Worm (Caenorhabditis elegans) whole organism, late embryonic: ENCODE data around the gene Y39G8B.5.
A peak's percentile ranks its signal among the peaks of the same experiment; 100 is the strongest.

Experiments used
- C08G9.2 ChIP-seq: sonication (generic microtip); optimal IDR thresholded peaks from 2 replicates; lab custom pipeline; 2016; ENCODE audit warnings: mild to moderate bottlenecking, missing genetic modification characterization, moderate library complexity, missing compliant biosample characterization
- F13H6.1 ChIP-seq: sonication (generic microtip); optimal IDR thresholded peaks from 2 replicates; lab custom pipeline; 2016; ENCODE audit warnings: missing genetic modification characterization, missing compliant biosample characterization
- K02D7.2 ChIP-seq: sonication (generic microtip); optimal IDR thresholded peaks from 2 replicates; lab custom pipeline; 2017; ENCODE audit warnings: mild to moderate bottlenecking, missing genetic modification characterization, missing compliant biosample characterization
- K09A11.1 ChIP-seq: sonication (generic microtip); optimal IDR thresholded peaks from 2 replicates; lab custom pipeline; 2017; ENCODE audit warnings: antibody characterized with exemption, mild to moderate bottlenecking, missing genetic modification characterization, missing compliant biosample characterization; ENCODE audit not compliant: insufficient read depth
- Y22D7AL.16 ChIP-seq: sonication (generic microtip); optimal IDR thresholded peaks from 2 replicates; lab custom pipeline; 2016; ENCODE audit warnings: missing genetic modification characterization, missing compliant biosample characterization
- ahr-1 ChIP-seq: sonication (generic microtip); optimal IDR thresholded peaks from 2 replicates; lab custom pipeline; 2016; ENCODE audit warnings: missing genetic modification characterization, missing compliant biosample characterization
- ama-1 ChIP-seq: fragments of 150-350 bp; optimal IDR thresholded peaks from 2 replicates; lab custom pipeline; 2014
- ceh-14 ChIP-seq: sonication (generic microtip); optimal IDR thresholded peaks from 2 replicates; lab custom pipeline; 2016; ENCODE audit warnings: missing genotype, missing genetic modification characterization, missing compliant biosample characterization
- ceh-18 ChIP-seq: sonication (generic microtip); optimal IDR thresholded peaks from 2 replicates; lab custom pipeline; 2016; ENCODE audit warnings: missing genetic modification characterization, missing compliant biosample characterization
- ceh-2 ChIP-seq: sonication (generic microtip); optimal IDR thresholded peaks from 2 replicates; lab custom pipeline; 2016; ENCODE audit warnings: missing genotype, missing genetic modification characterization, missing compliant biosample characterization
- ceh-22 ChIP-seq: sonication (generic microtip); optimal IDR thresholded peaks from 2 replicates; lab custom pipeline; 2017; ENCODE audit warnings: missing biosample characterization, missing genetic modification characterization
- ceh-24 ChIP-seq: sonication (generic microtip); optimal IDR thresholded peaks from 2 replicates; lab custom pipeline; 2016; ENCODE audit warnings: mild to moderate bottlenecking, missing genetic modification characterization, missing compliant biosample characterization
- ceh-31 ChIP-seq: sonication (generic microtip); optimal IDR thresholded peaks from 2 replicates; lab custom pipeline; 2016; ENCODE audit warnings: missing genetic modification characterization, missing compliant biosample characterization
- ceh-34 ChIP-seq: sonication (generic microtip); optimal IDR thresholded peaks from 2 replicates; lab custom pipeline; 2016; ENCODE audit warnings: mild to moderate bottlenecking, missing genetic modification characterization, missing compliant biosample characterization
- ceh-45 ChIP-seq: fragments of 200-800 bp; sonication (Bioruptor generic); IDR thresholded peaks from 2 replicates; pipeline ENCODE4 v1.3.6; 2022; ENCODE audit warnings: missing genetic modification reagents, missing genetic modification characterization, missing compliant biosample characterization
- ceh-48 ChIP-seq: sonication (generic microtip); optimal IDR thresholded peaks from 2 replicates; lab custom pipeline; 2016; ENCODE audit warnings: missing genetic modification characterization, inconsistent platforms, missing compliant biosample characterization
- ceh-6 ChIP-seq: fragments of 200-800 bp; sonication (Bioruptor generic); optimal IDR thresholded peaks from 2 replicates; lab custom pipeline; 2018; ENCODE audit warnings: mild to moderate bottlenecking, missing genetic modification characterization, missing compliant biosample characterization
- ceh-9 ChIP-seq: sonication (generic microtip); optimal IDR thresholded peaks from 2 replicates; lab custom pipeline; 2016; ENCODE audit warnings: mild to moderate bottlenecking, missing genetic modification characterization, inconsistent platforms, missing compliant biosample characterization
- che-1 ChIP-seq: sonication (generic microtip); optimal IDR thresholded peaks from 2 replicates; lab custom pipeline; 2016; ENCODE audit warnings: mild to moderate bottlenecking, missing genetic modification characterization, missing compliant biosample characterization
- dmd-4 ChIP-seq: sonication (generic microtip); optimal IDR thresholded peaks from 2 replicates; lab custom pipeline; 2016; ENCODE audit warnings: borderline replicate concordance, missing genetic modification characterization, missing compliant biosample characterization
- elt-2 ChIP-seq: sonication (generic microtip); optimal IDR thresholded peaks from 2 replicates; lab custom pipeline; 2016; ENCODE audit warnings: missing genetic modification reagents, missing genetic modification characterization, missing compliant biosample characterization
- elt-4 ChIP-seq: sonication (generic microtip); optimal IDR thresholded peaks from 2 replicates; lab custom pipeline; 2016; ENCODE audit warnings: missing genetic modification characterization, missing compliant biosample characterization
- ets-4 ChIP-seq: sonication (generic microtip); optimal IDR thresholded peaks from 2 replicates; lab custom pipeline; 2016; ENCODE audit warnings: missing genetic modification characterization, missing compliant biosample characterization
- eyg-1 ChIP-seq: sonication (generic microtip); optimal IDR thresholded peaks from 2 replicates; lab custom pipeline; 2016; ENCODE audit warnings: missing genotype, missing genetic modification characterization, missing compliant biosample characterization
- fkh-10 ChIP-seq: fragments of 150-350 bp; optimal IDR thresholded peaks from 2 replicates; lab custom pipeline; 2014; ENCODE audit warnings: missing biosample characterization, missing genetic modification reagents, missing genetic modification characterization
- hlh-30 ChIP-seq: sonication (generic microtip); optimal IDR thresholded peaks from 2 replicates; lab custom pipeline; 2017; ENCODE audit warnings: antibody characterized with exemption, missing genetic modification characterization, missing compliant biosample characterization; ENCODE audit not compliant: insufficient read depth
- hlh-6 ChIP-seq: sonication (generic microtip); optimal IDR thresholded peaks from 2 replicates; lab custom pipeline; 2016; ENCODE audit warnings: missing genotype, missing genetic modification characterization, missing compliant biosample characterization
- hlh-8 ChIP-seq: sonication (generic microtip); optimal IDR thresholded peaks from 2 replicates; lab custom pipeline; 2016; ENCODE audit warnings: missing genotype, missing genetic modification characterization, missing compliant biosample characterization
- lim-6 ChIP-seq: sonication (generic microtip); optimal IDR thresholded peaks from 2 replicates; lab custom pipeline; 2016; ENCODE audit warnings: missing genetic modification characterization, missing compliant biosample characterization
- mec-3 ChIP-seq: sonication (generic microtip); optimal IDR thresholded peaks from 2 replicates; lab custom pipeline; 2016; ENCODE audit warnings: borderline replicate concordance, missing genetic modification characterization, missing compliant biosample characterization
- nfya-1 ChIP-seq: sonication (generic microtip); optimal IDR thresholded peaks from 2 replicates; lab custom pipeline; 2017; ENCODE audit warnings: missing genetic modification characterization, mild to moderate bottlenecking, missing compliant biosample characterization, antibody characterized with exemption, moderate library complexity
- odd-2 ChIP-seq: sonication (generic microtip); optimal IDR thresholded peaks from 2 replicates; lab custom pipeline; 2017; ENCODE audit warnings: antibody characterized with exemption, mild to moderate bottlenecking, missing genetic modification characterization, missing compliant biosample characterization
- pat-9 ChIP-seq: fragments of 200-800 bp; sonication (Bioruptor generic); optimal IDR thresholded peaks from 2 replicates; lab custom pipeline; 2018; ENCODE audit warnings: mild to moderate bottlenecking, missing genetic modification characterization, moderate library complexity, missing compliant biosample characterization
- pha-2 ChIP-seq: sonication (generic microtip); optimal IDR thresholded peaks from 2 replicates; lab custom pipeline; 2017; ENCODE audit warnings: mild to moderate bottlenecking, missing genetic modification characterization, missing compliant biosample characterization
- pha-4 ChIP-seq: fragments of 150-350 bp; optimal IDR thresholded peaks from 2 replicates; lab custom pipeline; 2018; ENCODE audit warnings: missing biosample characterization, missing genetic modification reagents, missing genetic modification characterization
- pqm-1 ChIP-seq: sonication (generic microtip); optimal IDR thresholded peaks from 2 replicates; lab custom pipeline; 2016; ENCODE audit warnings: missing genetic modification characterization, missing compliant biosample characterization
- pros-1 ChIP-seq: fragments of 150-350 bp; optimal IDR thresholded peaks from 2 replicates; lab custom pipeline; 2014; ENCODE audit warnings: missing biosample characterization, missing genetic modification reagents, missing genetic modification characterization
- ref-2 ChIP-seq: sonication (generic microtip); optimal IDR thresholded peaks from 2 replicates; lab custom pipeline; 2016; ENCODE audit warnings: missing genetic modification characterization, missing compliant biosample characterization
- sox-2 ChIP-seq: fragments of 200-800 bp; sonication (Bioruptor generic); IDR thresholded peaks from 2 replicates; pipeline ENCODE4 v1.3.6; 2022; ENCODE audit warnings: missing genetic modification reagents, missing genetic modification characterization, missing compliant biosample characterization
- sox-4 ChIP-seq: sonication (generic microtip); optimal IDR thresholded peaks from 2 replicates; lab custom pipeline; 2017; ENCODE audit warnings: mild to moderate bottlenecking, missing genetic modification characterization, inconsistent platforms, missing compliant biosample characterization
- syd-9 ChIP-seq: sonication (generic microtip); optimal IDR thresholded peaks from 2 replicates; lab custom pipeline; 2016; ENCODE audit warnings: mild to moderate bottlenecking, missing genetic modification characterization, moderate library complexity, missing compliant biosample characterization
- tbx-2 ChIP-seq: sonication (generic microtip); optimal IDR thresholded peaks from 2 replicates; lab custom pipeline; 2016; ENCODE audit warnings: missing genetic modification characterization, missing compliant biosample characterization
- unc-3 ChIP-seq, 2 experiments: fragments of 200-800 bp in 1 of 2; sonication (Bioruptor generic) in 1 of 2; sonication (generic microtip) in 1 of 2; conservative IDR thresholded peaks in 1 of 2; optimal IDR thresholded peaks in 1 of 2; 2 replicates each; pipeline versions ENCODE4 v1.3.6 to Lab custom; 2016 to 2022; ENCODE audit warnings: missing compliant biosample characterization in 2 of 2, missing genetic modification characterization in 2 of 2, missing genetic modification reagents in 1 of 2
- unc-42 ChIP-seq: sonication (generic microtip); optimal IDR thresholded peaks from 2 replicates; lab custom pipeline; 2016; ENCODE audit warnings: missing genotype, missing genetic modification characterization, missing compliant biosample characterization
- unc-55 ChIP-seq: sonication (generic microtip); optimal IDR thresholded peaks from 2 replicates; lab custom pipeline; 2017; ENCODE audit warnings: missing biosample characterization, missing genetic modification reagents, missing genetic modification characterization
- unc-86 ChIP-seq: sonication (generic microtip); optimal IDR thresholded peaks from 2 replicates; lab custom pipeline; 2016; ENCODE audit warnings: missing genetic modification characterization, missing compliant biosample characterization
- zip-5 ChIP-seq: sonication (generic microtip); optimal IDR thresholded peaks from 2 replicates; lab custom pipeline; 2016; ENCODE audit warnings: missing genetic modification characterization, missing compliant biosample characterization
- ztf-16 ChIP-seq: sonication (generic microtip); optimal IDR thresholded peaks from 2 replicates; lab custom pipeline; 2017; ENCODE audit warnings: missing genetic modification characterization, missing compliant biosample characterization

Y39G8B.5 gene

DNA sequence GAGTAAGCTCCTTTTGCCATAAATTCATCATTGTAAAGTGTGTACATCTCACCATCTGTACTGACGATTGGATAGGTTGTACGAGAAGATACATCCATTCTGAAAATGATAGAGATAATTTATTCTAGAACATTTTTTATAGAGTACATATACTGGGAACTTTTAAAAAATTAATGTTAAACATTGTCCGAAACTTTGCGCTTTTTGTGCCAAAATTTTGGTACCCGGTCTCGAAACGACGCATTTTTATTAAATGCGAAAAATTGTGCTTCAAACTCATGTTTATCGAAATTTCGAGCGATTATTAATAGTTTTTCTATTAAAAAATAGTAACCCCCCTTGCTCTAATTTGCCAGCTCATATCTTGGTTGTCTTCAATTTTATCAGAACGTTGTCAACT lies at the start of gene Y39G8B.5:
Gene Y39G8B.5, minus strand, starts transcription at position 101 of the 400 bp plus-strand sequence.
- TF ChIP-seq sox-2 (GFP tag; lab: Robert Waterston, UW), result no peak
- no peak for TF ChIP-seq pha-4
- TF ChIP-seq mec-3 (tag; lab: Kevin White, UChicago), result no peak
- TF ChIP-seq ztf-16 (tag; lab: Kevin White, UChicago), result no peak
- TF ChIP-seq ceh-45 (GFP tag; lab: Robert Waterston, UW), result no peak
- no peak for TF ChIP-seq tbx-2
- no peak for TF ChIP-seq ama-1 (lab: Kevin White, UChicago)
- no peak for TF ChIP-seq Y22D7AL.16 (tag; lab: Kevin White, UChicago)
- TF ChIP-seq ceh-2 (tag; lab: Kevin White, UChicago), result no peak
- TF ChIP-seq eyg-1 (tag; lab: Kevin White, UChicago), result no peak
- no peak for TF ChIP-seq ceh-22 (tag; lab: Kevin White, UChicago)
- no peak for TF ChIP-seq ceh-24 (tag; lab: Kevin White, UChicago)
- no peak for TF ChIP-seq K02D7.2 (tag; lab: Kevin White, UChicago)
- no peak for TF ChIP-seq ets-4 (tag; lab: Kevin White, UChicago)
- no peak for TF ChIP-seq unc-86 (tag; lab: Kevin White, UChicago)
- no peak for TF ChIP-seq elt-4
- no peak for TF ChIP-seq sox-4 (tag; lab: Kevin White, UChicago)
- TF ChIP-seq ahr-1 (tag; lab: Kevin White, UChicago), result no peak

DNA sequence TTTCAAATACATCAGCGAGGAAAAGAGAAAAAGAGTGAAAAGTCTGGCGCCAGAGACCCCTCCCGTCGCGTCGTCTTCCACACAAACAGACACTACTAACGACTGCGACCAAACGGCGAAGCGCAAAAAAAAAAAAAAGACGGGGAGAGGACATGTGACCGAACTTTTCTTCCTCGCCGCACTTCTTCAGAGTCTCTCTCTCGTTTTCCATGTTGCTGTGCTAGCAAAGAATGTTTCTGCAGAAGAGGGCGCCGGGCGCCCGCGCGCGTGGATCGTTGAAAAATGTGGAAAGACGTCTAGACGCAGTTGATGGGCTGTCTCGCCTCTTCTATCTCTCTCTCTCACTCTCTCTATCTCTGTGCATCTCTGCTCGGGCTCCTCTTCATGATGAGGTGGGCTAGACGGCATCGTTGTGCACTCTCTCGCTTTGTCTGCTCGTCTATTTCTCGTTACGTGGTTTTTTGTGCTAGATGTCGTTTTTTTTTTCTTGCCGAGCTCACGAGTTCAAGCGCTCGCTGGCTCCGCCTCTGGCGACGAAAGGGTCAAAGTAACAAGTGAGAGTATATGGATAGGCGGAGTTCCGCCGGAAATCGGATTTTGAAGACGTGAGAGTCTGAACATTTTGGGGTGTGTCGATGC lies 48.7 kb upstream of the Y39G8B.5 start:
- TF ChIP-seq nfya-1 (tag; lab: Kevin White, UChicago) (peak; percentile 62), syd-9 (tag; lab: Kevin White, UChicago) (peak; percentile 15), ceh-31 (peak; percentile 83), Y22D7AL.16 (tag; lab: Kevin White, UChicago) (no peak), pros-1 (tag; lab: Kevin White, UChicago) (peak; percentile 53), lim-6 (peak; percentile 20), unc-86 (tag; lab: Kevin White, UChicago) (no peak), hlh-8 (tag; lab: Kevin White, UChicago) (no peak), ceh-2 (tag; lab: Kevin White, UChicago) (no peak), odd-2 (no peak), ceh-6 (GFP tag; lab: Kevin White, UChicago) (no peak), dmd-4 (no peak), mec-3 (tag; lab: Kevin White, UChicago) (no peak), C08G9.2 (peak; percentile 14), fkh-10 (GFP tag; lab: Kevin White, UChicago) (no peak), ztf-16 (tag; lab: Kevin White, UChicago) (no peak), tbx-2 (peak; percentile 53), F13H6.1 (peak; percentile 76), elt-2 (tag; lab: Kevin White, UChicago) (peak; percentile 0), unc-3 (GFP tag; conservative IDR thresholded peaks at IDR 0.05; lab: Robert Waterston, UW) (no peak), unc-3 (tag; optimal IDR thresholded peaks at IDR 0.05; lab: Kevin White, UChicago) (no peak), ceh-9 (no peak), ceh-14 (peak; percentile 36), K09A11.1 (tag; lab: Kevin White, UChicago) (no peak), sox-2 (GFP tag; lab: Robert Waterston, UW) (no peak), ceh-48 (tag; lab: Kevin White, UChicago) (no peak), hlh-30 (tag; lab: Kevin White, UChicago) (peak; percentile 48), hlh-6 (tag; lab: Kevin White, UChicago) (no peak), pha-2 (tag; lab: Kevin White, UChicago) (no peak), ceh-34 (tag; lab: Kevin White, UChicago) (peak; percentile 46), ceh-18 (tag; lab: Kevin White, UChicago) (peak; percentile 97), pha-4 (no peak), unc-42 (tag; lab: Kevin White, UChicago) (peak; percentile 78), che-1 (tag; lab: Kevin White, UChicago) (no peak), pat-9 (tag; lab: Kevin White, UChicago) (peak; percentile 7), zip-5 (tag; lab: Kevin White, UChicago) (no peak), ceh-45 (GFP tag; lab: Robert Waterston, UW) (no peak), unc-55 (GFP tag; lab: Kevin White, UChicago) (peak; percentile 76), ref-2 (tag; lab: Kevin White, UChicago) (no peak), pqm-1 (tag; lab: Kevin White, UChicago) (peak; percentile 92)
